Fruit fly (Drosophila melanogaster) Kc167 (cell line): ENCODE data around the gene CG10958.

Source experiments
- Myc ChIP-seq: fragments of >200 bp; optimal IDR thresholded peaks from 2 replicates; lab custom pipeline; 2017; ENCODE audit warnings: missing external identifiers
- Sin3A ChIP-seq: fragments of >200 bp; optimal IDR thresholded peaks from 2 replicates; lab custom pipeline; 2018; ENCODE audit warnings: missing external identifiers
- h ChIP-seq: fragments of >200 bp; optimal IDR thresholded peaks from 3 replicates; lab custom pipeline; 2018; ENCODE audit warnings: missing external identifiers
- insv ChIP-seq: fragments of >200 bp; optimal IDR thresholded peaks from 3 replicates; lab custom pipeline; 2018; ENCODE audit warnings: missing external identifiers
- psq ChIP-seq: fragments of >200 bp; optimal IDR thresholded peaks from 2 replicates; lab custom pipeline; 2017; ENCODE audit warnings: missing external identifiers
- ttk ChIP-seq: sonication (Bioruptor generic); optimal IDR thresholded peaks from 2 replicates; lab custom pipeline; 2017; ENCODE audit warnings: missing external identifiers

The CG10958 gene

DNA sequence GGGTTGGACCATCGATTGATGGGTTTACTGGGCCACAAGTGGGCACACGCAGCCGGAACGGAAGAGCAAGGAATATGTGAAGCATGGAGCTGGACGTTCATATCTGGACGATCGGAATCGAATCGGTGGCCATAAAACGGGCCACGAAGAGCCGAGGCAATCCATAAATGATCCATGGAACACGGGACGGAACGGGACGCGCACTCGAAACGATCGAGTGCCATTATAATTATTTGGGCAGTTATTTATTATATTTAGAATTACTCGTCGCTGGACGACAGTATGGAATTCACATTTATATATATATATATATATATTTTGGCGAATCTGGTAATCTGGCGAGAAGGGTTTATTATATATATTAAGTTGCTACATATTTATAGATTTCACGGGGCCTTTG is 24.1 kb upstream of the CG10958 start:
- TF ChIP-seq Myc (lab: Kevin White, UChicago), result no peak
- no peak for TF ChIP-seq ttk (lab: Kevin White, UChicago)
- TF ChIP-seq Sin3A (lab: Kevin White, UChicago), result no peak
- no peak for TF ChIP-seq psq (lab: Kevin White, UChicago)
- no peak for TF ChIP-seq insv
- no peak for TF ChIP-seq h (lab: Kevin White, UChicago)

DNA sequence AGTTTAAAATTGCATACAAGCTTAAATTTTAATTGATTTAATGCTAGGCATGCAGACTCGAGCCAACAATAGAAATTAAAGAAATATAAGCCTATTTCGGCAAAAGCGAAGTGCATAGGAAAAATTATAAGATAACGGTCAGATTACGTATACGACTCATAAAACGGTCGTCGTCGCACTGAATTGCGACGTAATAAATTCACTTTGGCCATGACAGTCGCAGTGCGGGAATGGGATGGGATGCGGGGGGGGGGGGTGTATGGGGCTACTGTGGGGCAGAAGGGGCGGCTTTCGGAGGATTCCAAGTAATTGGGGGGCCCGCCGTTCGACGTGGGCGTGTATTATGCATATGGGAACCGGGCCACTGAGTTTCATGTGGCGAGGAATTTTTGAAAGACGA is 21.1 kb upstream of the CG10958 start:
- TF ChIP-seq psq (lab: Kevin White, UChicago) (no peak), Myc (lab: Kevin White, UChicago) (no peak), insv (no peak), ttk (lab: Kevin White, UChicago) (no peak), Sin3A (lab: Kevin White, UChicago) (no peak), h (lab: Kevin White, UChicago) (no peak)

DNA sequence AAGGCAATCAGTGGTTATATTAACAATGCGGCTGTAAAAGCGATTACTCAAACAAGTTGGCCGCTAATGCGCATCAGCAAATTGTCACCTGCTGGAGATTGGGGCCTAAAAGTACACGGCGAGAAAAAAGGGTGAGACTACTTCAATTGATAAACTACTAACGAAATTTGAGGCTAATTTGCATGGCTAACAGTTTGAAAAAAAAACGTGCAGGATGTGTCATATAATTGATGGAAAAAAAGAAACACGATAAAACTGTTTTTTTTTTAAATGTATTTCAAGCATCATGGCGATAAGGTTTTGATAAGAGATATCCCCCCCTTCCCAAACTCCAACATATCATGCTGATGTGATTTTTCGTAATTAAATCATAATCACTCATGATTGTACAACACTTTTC is 19.4 kb upstream of the CG10958 start:
- TF ChIP-seq h (lab: Kevin White, UChicago), result no peak
- no peak for TF ChIP-seq Myc (lab: Kevin White, UChicago)
- TF ChIP-seq ttk (lab: Kevin White, UChicago), result no peak
- TF ChIP-seq psq (lab: Kevin White, UChicago), result no peak
- TF ChIP-seq insv, result no peak
- no peak for TF ChIP-seq Sin3A (lab: Kevin White, UChicago)

DNA sequence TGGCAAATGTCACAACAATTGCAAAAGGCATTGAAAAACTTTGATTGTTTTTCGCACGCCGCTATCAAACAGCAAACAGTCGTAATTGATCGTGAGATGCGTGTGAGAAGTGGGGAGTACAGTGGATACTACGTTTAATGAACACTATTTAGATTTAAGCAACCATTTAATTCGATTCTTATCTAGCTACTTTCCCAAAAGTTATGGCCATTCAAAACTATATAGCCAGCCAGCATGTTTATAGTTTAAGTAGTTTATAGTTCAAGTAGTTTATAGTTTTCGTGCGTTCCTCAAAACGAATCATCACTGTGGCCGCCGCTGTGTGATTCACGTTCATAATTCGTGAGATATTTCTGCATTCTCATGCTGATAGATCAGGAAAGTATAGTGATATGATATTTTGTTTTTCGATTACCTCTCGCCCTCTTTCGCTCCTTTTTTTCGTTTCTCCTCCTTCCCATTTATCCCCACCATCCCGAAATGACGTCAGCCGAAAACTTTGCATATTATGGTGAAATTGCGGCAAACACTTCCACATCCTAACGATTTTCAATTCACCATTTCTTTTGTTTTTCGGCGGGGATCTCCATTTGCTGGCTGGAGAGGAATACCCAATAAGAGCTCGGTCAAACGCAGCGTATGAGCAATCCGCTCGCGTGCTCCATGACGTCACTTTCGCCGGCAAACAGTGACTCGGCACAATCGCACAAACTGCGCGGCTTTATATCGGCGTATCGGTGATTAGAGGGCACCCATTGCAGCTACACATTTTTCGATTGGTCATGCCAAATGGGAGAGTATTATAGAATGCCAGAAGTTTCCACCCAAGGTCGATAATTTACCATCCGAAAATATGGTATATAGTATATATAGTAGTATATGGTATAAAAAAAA is 18.5 kb upstream of the CG10958 start:
- TF ChIP-seq Sin3A (lab: Kevin White, UChicago), result no peak
- TF ChIP-seq ttk (lab: Kevin White, UChicago), result no peak
- TF ChIP-seq h (lab: Kevin White, UChicago), result no peak
- no peak for TF ChIP-seq insv
- TF ChIP-seq psq (lab: Kevin White, UChicago), result no peak
- TF ChIP-seq Myc (lab: Kevin White, UChicago), result no peak

DNA sequence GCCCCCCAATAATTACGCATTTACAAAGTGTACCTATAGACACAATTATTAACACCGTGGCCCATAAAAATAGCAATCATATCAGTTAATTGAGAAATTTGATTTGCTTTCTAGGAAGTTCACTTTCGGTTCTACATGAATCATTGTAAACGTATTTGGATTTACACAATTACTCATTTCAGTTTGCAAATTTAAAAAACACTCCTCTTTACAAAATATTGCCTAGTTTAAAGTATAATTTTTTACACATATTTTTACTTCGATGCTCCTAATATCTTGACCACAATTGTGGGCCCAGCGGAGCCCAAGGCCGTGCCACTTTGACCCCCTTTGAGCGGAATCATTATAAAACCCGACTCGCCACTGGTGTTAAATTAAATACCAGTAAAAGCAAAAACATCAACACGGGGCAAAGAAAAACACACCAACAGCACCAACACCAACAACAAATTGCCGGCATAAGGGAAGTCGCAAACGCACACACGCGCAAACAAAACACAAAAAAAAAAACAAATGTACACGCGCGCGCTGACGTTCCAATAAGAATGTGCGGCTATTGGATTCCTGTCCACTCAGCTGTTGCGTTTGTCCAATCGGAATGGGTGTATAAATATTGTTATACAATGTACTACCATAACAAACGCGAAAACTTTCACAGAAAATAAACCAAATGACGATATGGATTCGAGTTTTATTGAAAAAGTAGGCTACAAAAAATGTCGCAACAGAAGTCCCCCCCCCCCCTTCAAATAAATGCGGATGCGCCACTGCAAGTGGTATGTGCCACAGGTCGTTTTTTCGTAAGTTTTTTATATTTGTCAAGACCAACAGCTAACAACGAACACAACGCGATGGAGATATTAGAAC is 17.4 kb upstream of the CG10958 start:
- TF ChIP-seq ttk (lab: Kevin White, UChicago), result no peak
- no peak for TF ChIP-seq insv
- no peak for TF ChIP-seq psq (lab: Kevin White, UChicago)
- TF ChIP-seq Sin3A (lab: Kevin White, UChicago), result no peak
- no peak for TF ChIP-seq Myc (lab: Kevin White, UChicago)
- TF ChIP-seq h (lab: Kevin White, UChicago), result no peak

DNA sequence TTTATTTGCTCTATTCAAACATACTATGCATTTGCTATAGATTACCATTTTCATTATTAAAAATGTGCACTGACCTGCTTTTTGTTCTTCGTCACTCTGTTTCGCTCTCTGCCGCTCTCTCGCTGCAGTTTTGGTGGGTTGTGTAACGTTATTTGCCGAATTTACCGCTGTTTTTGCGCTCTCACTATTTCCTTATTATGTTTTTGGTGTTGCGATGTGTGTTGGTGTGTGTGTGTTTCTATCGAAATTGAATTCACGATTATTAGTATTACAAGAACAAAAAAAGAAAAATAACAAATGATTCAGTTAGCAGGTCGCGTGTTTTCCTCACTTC is 16.8 kb upstream of the CG10958 start:
- TF ChIP-seq psq (lab: Kevin White, UChicago) (no peak), Sin3A (lab: Kevin White, UChicago) (no peak)

DNA sequence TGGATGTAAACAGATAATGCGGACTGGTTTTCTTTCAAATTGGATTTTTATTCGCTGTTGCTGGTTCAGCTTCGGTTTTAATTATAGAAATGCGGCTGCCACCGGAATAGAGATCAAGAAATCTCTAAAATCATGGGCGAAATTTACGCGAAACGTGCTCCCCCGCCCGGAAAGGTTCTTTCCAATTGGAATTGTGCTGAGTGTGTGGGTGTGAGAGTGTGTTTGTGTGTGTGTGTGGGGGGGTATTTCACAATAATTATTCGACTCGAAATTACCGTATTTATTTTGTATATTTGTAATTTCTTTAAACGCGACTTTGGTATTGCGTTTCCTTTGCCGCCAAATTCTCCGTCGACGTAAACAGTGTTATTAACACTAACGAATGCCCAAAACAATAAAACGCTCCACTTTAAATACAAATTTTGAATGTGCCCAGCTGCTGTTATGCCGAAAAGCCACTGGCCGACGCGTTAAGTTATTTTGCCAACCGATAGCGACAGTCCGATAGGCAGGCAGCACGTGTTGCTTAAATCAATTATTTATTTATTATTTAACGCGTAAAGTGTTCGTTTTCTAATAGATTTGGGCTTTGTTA is 16.3 kb upstream of the CG10958 start, which contains the start of gene Gclc:
Gene Gclc (minus strand): TSS at position 431 of the 595 bp plus-strand sequence.
- no peak for TF ChIP-seq Myc (lab: Kevin White, UChicago)
- TF ChIP-seq insv, result no peak
- no peak for TF ChIP-seq Sin3A (lab: Kevin White, UChicago)
- no peak for TF ChIP-seq ttk (lab: Kevin White, UChicago)
- no peak for TF ChIP-seq h (lab: Kevin White, UChicago)
- TF ChIP-seq psq (lab: Kevin White, UChicago), result no peak

DNA sequence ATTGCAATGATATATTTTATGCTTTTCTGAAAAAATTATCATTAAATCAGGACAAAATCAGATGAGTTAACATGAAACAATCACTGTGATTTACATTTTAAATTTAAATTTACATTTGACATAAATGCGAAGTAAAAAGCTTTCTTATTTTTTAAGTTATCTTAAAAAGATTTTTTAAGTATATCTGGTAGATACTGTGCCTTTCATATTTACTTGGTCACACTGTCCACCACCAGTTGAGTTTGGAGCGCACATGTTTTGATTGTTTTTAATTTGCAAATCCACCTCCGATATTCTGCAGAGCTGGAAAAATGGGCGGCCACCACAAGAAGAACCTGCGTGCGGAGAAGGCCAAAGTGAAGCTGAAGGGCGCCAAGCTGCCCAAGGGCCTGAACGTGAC is 15.3 kb upstream of the CG10958 start, which contains the start of gene CG1575:
Gene CG1575 (plus strand): TSS at position 200 of the 400 bp plus-strand sequence.
- no peak for TF ChIP-seq h (lab: Kevin White, UChicago)
- no peak for TF ChIP-seq ttk (lab: Kevin White, UChicago)
- no peak for TF ChIP-seq insv
- TF ChIP-seq Sin3A (lab: Kevin White, UChicago), result no peak
- TF ChIP-seq psq (lab: Kevin White, UChicago), result no peak
- TF ChIP-seq Myc (lab: Kevin White, UChicago), result no peak

DNA sequence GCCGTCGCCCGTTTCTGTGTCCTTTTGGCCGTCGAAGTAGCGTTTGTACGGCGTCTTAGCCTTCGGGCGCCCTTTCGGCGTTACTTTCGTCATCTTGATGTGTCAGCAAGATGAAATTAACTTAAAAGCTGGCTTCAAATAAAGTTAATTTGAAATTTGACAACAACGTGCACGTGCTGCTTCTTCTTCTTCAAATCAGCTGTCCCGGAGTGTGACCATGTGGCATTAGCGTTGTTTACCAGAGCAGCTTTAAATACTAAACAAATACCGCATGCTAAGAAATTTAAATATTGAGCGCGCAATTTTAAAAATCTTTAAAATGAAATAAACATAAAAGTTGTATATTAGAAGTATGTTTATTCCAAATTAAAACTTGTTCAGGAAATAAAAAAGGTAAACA is 11.1 kb upstream of the CG10958 start, which contains the start of gene CG2260:
Gene CG2260 (minus strand): TSS at position 209 of the 400 bp plus-strand sequence.
- no peak for TF ChIP-seq insv
- TF ChIP-seq ttk (lab: Kevin White, UChicago), result no peak
- TF ChIP-seq psq (lab: Kevin White, UChicago), result no peak
- no peak for TF ChIP-seq Myc (lab: Kevin White, UChicago)
- no peak for TF ChIP-seq Sin3A (lab: Kevin White, UChicago)
- TF ChIP-seq h (lab: Kevin White, UChicago), result no peak

DNA sequence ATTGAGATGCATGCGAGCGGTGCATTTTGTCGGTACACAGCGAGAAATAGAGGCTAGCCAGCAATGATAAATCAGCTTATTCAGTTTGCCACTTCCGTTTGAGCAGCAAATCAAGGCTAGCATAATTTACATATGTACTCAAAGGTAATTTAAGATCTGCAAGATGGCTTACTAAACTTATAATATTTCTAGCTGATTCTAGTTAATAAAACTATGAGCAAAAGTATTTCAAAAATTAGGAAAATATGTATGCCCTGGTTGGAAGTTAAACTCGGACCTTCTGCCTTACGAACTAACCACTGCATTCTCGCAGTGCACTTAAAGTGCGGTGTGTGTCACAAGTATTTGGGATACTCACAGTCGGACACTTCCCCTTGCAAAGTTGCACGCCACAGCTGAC is 9.3 kb upstream of the CG10958 start:
- TF ChIP-seq psq (lab: Kevin White, UChicago), result no peak
- TF ChIP-seq Myc (lab: Kevin White, UChicago), result no peak
- no peak for TF ChIP-seq ttk (lab: Kevin White, UChicago)
- no peak for TF ChIP-seq insv
- no peak for TF ChIP-seq h (lab: Kevin White, UChicago)
- TF ChIP-seq Sin3A (lab: Kevin White, UChicago), result no peak

DNA sequence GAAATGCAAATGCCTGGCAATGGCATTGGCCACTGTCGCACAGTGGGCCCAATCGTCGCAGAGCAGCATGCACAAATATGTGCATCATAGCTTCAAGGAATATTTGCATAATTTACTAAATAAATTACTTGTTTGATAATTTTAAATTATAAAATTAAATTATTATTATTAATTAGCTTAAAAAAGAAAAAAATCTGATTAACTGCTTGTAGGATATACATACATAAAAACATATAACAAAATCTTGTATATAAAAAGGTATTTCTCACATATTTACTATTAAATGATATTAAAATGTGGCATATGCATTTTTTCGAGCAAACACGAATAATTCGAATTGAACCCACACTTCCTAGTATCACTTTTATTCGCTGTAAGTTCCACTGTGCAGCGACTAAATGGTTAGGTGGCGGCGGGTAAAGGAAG is 6.8 kb upstream of the CG10958 start:
- TF ChIP-seq ttk (lab: Kevin White, UChicago), result no peak
- no peak for TF ChIP-seq Sin3A (lab: Kevin White, UChicago)
- TF ChIP-seq h (lab: Kevin White, UChicago), result no peak
- no peak for TF ChIP-seq psq (lab: Kevin White, UChicago)
- no peak for TF ChIP-seq insv
- no peak for TF ChIP-seq Myc (lab: Kevin White, UChicago)
